Worm (Caenorhabditis elegans): ENCODE data around the gene sym-1.

- TF ChIP-seq T07F8.4 (tag; optimal IDR thresholded peaks at IDR 0.05) (no peak), lir-1 (GFP tag; conservative IDR thresholded peaks at IDR 0.05) (no peak), ama-1 (optimal IDR thresholded peaks at IDR 0.05) (no peak), ama-1 (GFP tag; optimal IDR thresholded peaks at IDR 0.05) (no peak)
Observed at ce11 chrX:14549709-14550199, 31.7 kb upstream of the sym-1 start, which contains the start of gene ram-5.

All from whole organism, young adult.